Worm (Caenorhabditis elegans) whole organism, L4 larva: ENCODE results near the gene idpc-4.

ENCODE experiments used
- hlh-30 ChIP-seq: sonication (generic microtip); optimal IDR thresholded peaks from 2 replicates; lab custom pipeline; 2017; ENCODE audit warnings: antibody characterized with exemption, mild to moderate bottlenecking, missing genetic modification characterization, missing compliant biosample characterization; ENCODE audit not compliant: insufficient read depth
- snpc-4 ChIP-seq: fragments of 150-350 bp; optimal IDR thresholded peaks from 2 replicates; lab custom pipeline; 2014; ENCODE audit warnings: missing biosample characterization, missing genetic modification characterization
- zag-1 ChIP-seq: fragments of 150-350 bp; optimal IDR thresholded peaks from 2 replicates; lab custom pipeline; 2014; ENCODE audit warnings: missing biosample characterization, missing genetic modification characterization

ce11 chrV:9622834-9623233 is 2.4 kb upstream of the idpc-4 start, which contains the start of gene idpc-5:
- no peak for TF ChIP-seq zag-1 (tag; lab: Kevin White, UChicago)
- no peak for TF ChIP-seq snpc-4 (tag; lab: Kevin White, UChicago)
- no peak for TF ChIP-seq hlh-30 (tag; lab: Kevin White, UChicago)
